Fruit fly (Drosophila melanogaster): ENCODE data around the gene CG33688.

CG33688 gene

DNA sequence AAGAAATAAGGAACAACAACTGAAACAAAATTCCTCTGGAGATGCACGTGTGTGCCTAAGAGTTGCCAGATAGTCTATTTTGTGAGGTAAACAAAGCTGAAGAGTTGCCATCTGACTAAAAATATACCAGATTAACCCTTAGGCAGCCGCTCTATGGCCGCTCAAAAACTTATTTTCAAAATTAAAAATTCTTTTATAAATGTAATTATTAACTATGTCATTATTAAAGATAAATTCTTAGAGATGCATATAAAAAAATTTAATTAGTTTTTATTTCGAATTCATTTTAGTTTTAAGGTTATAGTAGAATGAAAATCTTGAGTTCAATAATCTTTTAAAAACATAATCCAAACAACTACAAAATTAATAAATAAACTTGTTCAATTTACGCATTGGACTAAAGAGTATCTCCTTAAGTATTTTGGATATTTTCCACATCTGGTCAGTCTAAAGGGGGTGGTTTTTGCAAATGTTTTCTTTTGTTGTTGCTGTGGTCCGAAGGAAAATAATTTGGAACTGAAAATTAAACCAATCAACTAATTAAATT is 29.7 kb downstream of the CG33688 start, which contains the start of gene Tmx3 (continued):
- peak; percentile 62 for TF ChIP-seq caup (GFP tag; optimal IDR thresholded peaks at IDR 0.05; ENCODE audit: severe bottlenecking)
- TF ChIP-seq Ets65A (GFP tag) = peak; percentile 95
- TF ChIP-seq CG7928 (GFP tag; optimal IDR thresholded peaks at IDR 0.05) = peak; percentile 33
- no peak for TF ChIP-seq zen2 (GFP tag; IDR thresholded peaks at IDR 0.05; ENCODE audit: partially characterized antibody)
- peak; percentile 88 for TF ChIP-seq CG1024 (GFP tag; IDR thresholded peaks at IDR 0.05)
- no peak for TF ChIP-seq CG14860 (GFP tag; IDR thresholded peaks at IDR 0.05; ENCODE audit: partially characterized antibody)
- TF ChIP-seq CG8388 (GFP tag; optimal IDR thresholded peaks at IDR 0.05) = peak; percentile 84
- TF ChIP-seq Ets97D (GFP tag; optimal IDR thresholded peaks at IDR 0.05) = peak; percentile 62
- peak; percentile 83 for TF ChIP-seq CG4404 (GFP tag; IDR thresholded peaks at IDR 0.05)
- TF ChIP-seq hkb (optimal IDR thresholded peaks at IDR 0.05) = no peak
- peak; percentile 84 for TF ChIP-seq hkb (GFP tag; IDR thresholded peaks at IDR 0.05)
- TF ChIP-seq CG17385 (GFP tag; optimal IDR thresholded peaks at IDR 0.05) = peak; percentile 82
- peak; percentile 66 to 90 for TF ChIP-seq dpn (GFP tag; optimal IDR thresholded peaks at IDR 0.05)
- peak; percentile 55; the same call in 1 of the 2 replicates for TF ChIP-seq CG10321 (GFP tag; IDR thresholded peaks at IDR 0.05)
- TF ChIP-seq HLHmδ (GFP tag; optimal IDR thresholded peaks at IDR 0.05) = no peak
- peak; percentile 91 for TF ChIP-seq PHDP (tag; optimal IDR thresholded peaks at IDR 0.05)
- peak; percentile 80 for TF ChIP-seq croc (GFP tag; conservative IDR thresholded peaks at IDR 0.05)
- TF ChIP-seq HLH54F (GFP tag; optimal IDR thresholded peaks at IDR 0.05) = peak; percentile 59
- TF ChIP-seq CG9437 (GFP tag; optimal IDR thresholded peaks at IDR 0.05) = peak; percentile 74
- no peak for TF ChIP-seq btn (GFP tag; optimal IDR thresholded peaks at IDR 0.05)
- TF ChIP-seq phol (tag; optimal IDR thresholded peaks at IDR 0.05) = peak; percentile 92
- peak; percentile 53 for TF ChIP-seq pzg (GFP tag; optimal IDR thresholded peaks at IDR 0.05)
- TF ChIP-seq dysf (GFP tag; IDR thresholded peaks at IDR 0.05) = peak; percentile 92; the same call in 2 of the 3 replicates
- TF ChIP-seq abd-A (tag; optimal IDR thresholded peaks at IDR 0.05) = no peak
- TF ChIP-seq CG4707 (GFP tag; optimal IDR thresholded peaks at IDR 0.05) = no peak
- peak; percentile 79 for TF ChIP-seq Poxn (GFP tag; IDR thresholded peaks at IDR 0.05)
- peak; percentile 72; the same call in 1 of the 2 replicates for TF ChIP-seq toy (GFP tag; IDR thresholded peaks at IDR 0.05)
- TF ChIP-seq ato (GFP tag; IDR thresholded peaks at IDR 0.05; ENCODE audit: partially characterized antibody) = no peak
- TF ChIP-seq onecut (GFP tag; IDR thresholded peaks at IDR 0.05) = peak; percentile 67
- peak; percentile 56 for TF ChIP-seq peb (GFP tag; IDR thresholded peaks at IDR 0.05)
- peak; percentile 85 for TF ChIP-seq ro (GFP tag; IDR thresholded peaks at IDR 0.05)
- peak; percentile 40 for TF ChIP-seq tup (GFP tag; optimal IDR thresholded peaks at IDR 0.05)
- peak; percentile 89 for TF ChIP-seq CG3726 (GFP tag; IDR thresholded peaks at IDR 0.05)
- TF ChIP-seq aop (GFP tag; IDR thresholded peaks at IDR 0.05) = peak; percentile 85
- peak; percentile 86 for TF ChIP-seq cas (GFP tag; IDR thresholded peaks at IDR 0.05)
- no peak for TF ChIP-seq Neu2 (GFP tag; optimal IDR thresholded peaks at IDR 0.05; ENCODE audit: borderline replicate concordance)
- peak; percentile 90 for TF ChIP-seq cwo (GFP tag; optimal IDR thresholded peaks at IDR 0.05)
- peak; percentile 87 for TF ChIP-seq CG12155 (GFP tag; optimal IDR thresholded peaks at IDR 0.05)
- TF ChIP-seq da (GFP tag; optimal IDR thresholded peaks at IDR 0.05) = no peak
- no peak for TF ChIP-seq crc (GFP tag; optimal IDR thresholded peaks at IDR 0.05)
- peak; percentile 36 for TF ChIP-seq Mad (GFP tag; optimal IDR thresholded peaks at IDR 0.05)
- TF ChIP-seq odd (GFP tag; optimal IDR thresholded peaks at IDR 0.05) = no peak
- TF ChIP-seq sc (optimal IDR thresholded peaks at IDR 0.05) = no peak
- peak; percentile 74 for TF ChIP-seq sc (GFP tag; optimal IDR thresholded peaks at IDR 0.05)
- no peak for TF ChIP-seq CG13894 (tag; optimal IDR thresholded peaks at IDR 0.05)
- no peak for TF ChIP-seq twi (tag; optimal IDR thresholded peaks at IDR 0.05)
- peak; percentile 79 for TF ChIP-seq wor (GFP tag; IDR thresholded peaks at IDR 0.05)
- peak; percentile 39 for TF ChIP-seq CG1647 (GFP tag; optimal IDR thresholded peaks at IDR 0.05)
- peak; percentile 92 for TF ChIP-seq ken (GFP tag; IDR thresholded peaks at IDR 0.05)
- TF ChIP-seq Nf-YC (tag; optimal IDR thresholded peaks at IDR 0.05) = peak; percentile 3
- TF ChIP-seq CG31441 (GFP tag; IDR thresholded peaks at IDR 0.05) = peak; percentile 93

Data from whole organism, embryonic.